Worm (Caenorhabditis elegans): ENCODE measurements around the gene tag-131.

ce11 chrIII:4330984-4331383, 13.5 kb downstream of the tag-131 start, which contains the start of gene gly-6:
- TF ChIP-seq aly-2 (tag; optimal IDR thresholded peaks at IDR 0.05) (no peak), lin-15B (tag; optimal IDR thresholded peaks at IDR 0.05) (no peak), ama-1 (optimal IDR thresholded peaks at IDR 0.05) (no peak)

Measured in whole organism, L3 larva.